Fruit fly (Drosophila melanogaster) whole organism, embryonic: ENCODE results near the gene CG15927.

Experiments
- Bgb ChIP-seq: fragments of 200-800 bp; sonication (Bioruptor generic); IDR thresholded peaks from 2 replicates; pipeline ENCODE4 v1.3.6; 2022; ENCODE audit warnings: missing biosample characterization, missing genetic modification characterization; ENCODE audit not compliant: partially characterized antibody
- CG1024 ChIP-seq: fragments of 200-800 bp; sonication (Bioruptor generic); IDR thresholded peaks from 2 replicates; pipeline ENCODE4 v1.3.6; 2022; ENCODE audit warnings: missing biosample characterization, missing genetic modification characterization
- CG11723 ChIP-seq: fragments of 200-800 bp; sonication (Bioruptor generic); optimal IDR thresholded peaks from 2 replicates; lab custom pipeline; 2017; ENCODE audit warnings: missing biosample characterization, mild to moderate bottlenecking, missing genetic modification characterization
- CG14710 ChIP-seq: fragments of 200-800 bp; sonication (Bioruptor generic); optimal IDR thresholded peaks from 3 replicates; lab custom pipeline; 2019; ENCODE audit warnings: missing biosample characterization, mild to moderate bottlenecking, missing genetic modification characterization, moderate library complexity
- CG16863 ChIP-seq: fragments of 200-800 bp; sonication (Bioruptor generic); optimal IDR thresholded peaks from 3 replicates; lab custom pipeline; 2016; ENCODE audit warnings: missing biosample characterization, missing genetic modification characterization
- CG17359 ChIP-seq: fragments of 200-800 bp; sonication (Bioruptor generic); optimal IDR thresholded peaks from 3 replicates; lab custom pipeline; 2018; ENCODE audit warnings: missing biosample characterization, mild to moderate bottlenecking, missing genetic modification characterization, moderate library complexity
- CG17802 ChIP-seq: fragments of 200-800 bp; sonication (Bioruptor generic); optimal IDR thresholded peaks from 2 replicates; lab custom pipeline; 2018; ENCODE audit warnings: missing biosample characterization, mild to moderate bottlenecking, missing genetic modification characterization, moderate library complexity
- CG30020 ChIP-seq: fragments of 200-800 bp; optimal IDR thresholded peaks from 2 replicates; lab custom pipeline; 2019; ENCODE audit warnings: missing biosample characterization, mild to moderate bottlenecking, missing genetic modification characterization, moderate library complexity
- CG30431 ChIP-seq: fragments of 200-800 bp; sonication (Bioruptor generic); optimal IDR thresholded peaks from 2 replicates; lab custom pipeline; 2017; ENCODE audit warnings: missing biosample characterization, missing genetic modification characterization
- CG3163 ChIP-seq: fragments of 200-800 bp; sonication (Bioruptor generic); optimal IDR thresholded peaks from 3 replicates; lab custom pipeline; 2016; ENCODE audit warnings: missing biosample characterization, missing genetic modification characterization
- CG33557 ChIP-seq: fragments of 200-800 bp; sonication (Bioruptor generic); optimal IDR thresholded peaks from 2 replicates; lab custom pipeline; 2019; ENCODE audit warnings: missing biosample characterization, mild to moderate bottlenecking, missing genetic modification characterization, moderate library complexity
- CG34422 ChIP-seq: fragments of 200-800 bp; sonication (Bioruptor generic); IDR thresholded peaks from 3 replicates; pipeline ENCODE4 v1.3.6; 2022; ENCODE audit warnings: missing biosample characterization, missing genetic modification characterization
- CG6765 ChIP-seq: fragments of 200-800 bp; sonication (Bioruptor generic); optimal IDR thresholded peaks from 3 replicates; lab custom pipeline; 2017; ENCODE audit warnings: missing biosample characterization, mild to moderate bottlenecking, missing genetic modification characterization
- CG6813 ChIP-seq: fragments of 200-800 bp; sonication (Bioruptor generic); optimal IDR thresholded peaks from 2 replicates; lab custom pipeline; 2017; ENCODE audit warnings: missing biosample characterization, missing genetic modification characterization, mild to moderate bottlenecking, moderate library complexity, missing genetic modification reagents
- CG7271 ChIP-seq: fragments of 200-800 bp; sonication (Bioruptor generic); optimal IDR thresholded peaks from 2 replicates; lab custom pipeline; 2018; ENCODE audit warnings: missing biosample characterization, mild to moderate bottlenecking, missing genetic modification characterization, moderate library complexity
- CG9817 ChIP-seq: fragments of 200-800 bp; sonication (Bioruptor generic); optimal IDR thresholded peaks from 2 replicates; lab custom pipeline; 2018; ENCODE audit warnings: missing biosample characterization, mild to moderate bottlenecking, missing genetic modification characterization, moderate library complexity
- CG9932 ChIP-seq: fragments of 200-800 bp; sonication (Bioruptor generic); IDR thresholded peaks from 2 replicates; pipeline ENCODE4 v1.3.6; 2022; ENCODE audit warnings: missing biosample characterization, missing genetic modification characterization
- Camta ChIP-seq: fragments of 200-800 bp; sonication (Bioruptor generic); optimal IDR thresholded peaks from 2 replicates; lab custom pipeline; 2016; ENCODE audit warnings: missing biosample characterization, missing genetic modification characterization
- Dip2 ChIP-seq: fragments of 200-800 bp; sonication (Bioruptor generic); IDR thresholded peaks from 2 replicates; pipeline ENCODE4 v1.3.6; 2022; ENCODE audit warnings: missing biosample characterization, missing genetic modification characterization
- Ets65A ChIP-seq: fragments of 200-800 bp; sonication (Bioruptor generic); peaks from one replicate; lab custom pipeline; 2016; ENCODE audit warnings: missing biosample characterization, missing genetic modification characterization
- Fer1 ChIP-seq: fragments of 200-800 bp; sonication (Bioruptor generic); optimal IDR thresholded peaks from 2 replicates; lab custom pipeline; 2017; ENCODE audit warnings: missing biosample characterization, mild to moderate bottlenecking, missing genetic modification characterization
- Fer3 ChIP-seq: fragments of 200-800 bp; sonication (Bioruptor generic); optimal IDR thresholded peaks from 2 replicates; lab custom pipeline; 2018; ENCODE audit warnings: missing biosample characterization, mild to moderate bottlenecking, missing genetic modification characterization, moderate library complexity
- Hand ChIP-seq: fragments of 200-800 bp; sonication (Bioruptor generic); optimal IDR thresholded peaks from 2 replicates; lab custom pipeline; 2017; ENCODE audit warnings: mild to moderate bottlenecking, missing biosample characterization, missing genetic modification reagents, missing genetic modification characterization
- Hmr ChIP-seq: fragments of 200-800 bp; sonication (Bioruptor generic); optimal IDR thresholded peaks from 3 replicates; lab custom pipeline; 2017; ENCODE audit warnings: mild to moderate bottlenecking, missing biosample characterization, missing genetic modification reagents, missing genetic modification characterization
- Hr51 ChIP-seq, 2 experiments: fragments of 200-800 bp; sonication (Bioruptor generic); optimal IDR thresholded peaks; 2 replicates in 1 of 2; 3 replicates in 1 of 2; lab custom pipeline; 2016 to 2018; ENCODE audit warnings: missing biosample characterization in 2 of 2, missing genetic modification characterization in 2 of 2, mild to moderate bottlenecking in 1 of 2, moderate library complexity in 1 of 2
- Poxn ChIP-seq: fragments of 200-800 bp; sonication (Bioruptor generic); IDR thresholded peaks from 2 replicates; pipeline ENCODE4 v1.3.6; 2022; ENCODE audit warnings: missing biosample characterization, missing genetic modification characterization
- Scr ChIP-seq: fragments of 200-800 bp; sonication (Bioruptor generic); IDR thresholded peaks from 2 replicates; pipeline ENCODE4 v1.3.6; 2022; ENCODE audit warnings: missing biosample characterization, missing genetic modification characterization; ENCODE audit not compliant: partially characterized antibody
- Sox100B ChIP-seq: fragments of 200-800 bp; sonication (Bioruptor generic); optimal IDR thresholded peaks from 3 replicates; lab custom pipeline; 2018; ENCODE audit warnings: missing biosample characterization, mild to moderate bottlenecking, missing genetic modification characterization
- Stat92E ChIP-seq, 3 experiments: fragments of >200 bp in 2 of 3; fragments of 200-800 bp in 1 of 3; sonication (Bioruptor generic) in 1 of 3; optimal IDR thresholded peaks; 2 replicates each; lab custom pipeline; 2017 to 2019; ENCODE audit warnings: missing biosample characterization in 3 of 3, missing genetic modification characterization in 3 of 3, mild to moderate bottlenecking in 1 of 3, moderate library complexity in 1 of 3
- TFAM ChIP-seq: fragments of 200-800 bp; sonication (Bioruptor generic); optimal IDR thresholded peaks from 2 replicates; lab custom pipeline; 2017; ENCODE audit warnings: missing biosample characterization, missing genetic modification characterization, inconsistent platforms
- cas ChIP-seq: fragments of 200-800 bp; sonication (Bioruptor generic); IDR thresholded peaks from 2 replicates; pipeline ENCODE4 v1.3.6; 2022; ENCODE audit warnings: missing biosample characterization, missing genetic modification characterization
- cg ChIP-seq: fragments of 200-800 bp; sonication (Bioruptor generic); optimal IDR thresholded peaks from 3 replicates; lab custom pipeline; 2019; ENCODE audit warnings: missing biosample characterization, mild to moderate bottlenecking, missing genetic modification characterization, moderate library complexity
- chn ChIP-seq: fragments of 200-800 bp; sonication (Bioruptor generic); optimal IDR thresholded peaks from 2 replicates; lab custom pipeline; 2016; ENCODE audit warnings: missing biosample characterization, missing genetic modification characterization
- croc ChIP-seq: fragments of 200-800 bp; sonication (Bioruptor generic); conservative IDR thresholded peaks from 3 replicates; pipeline ENCODE4 v1.3.6; 2022; ENCODE audit warnings: missing biosample characterization, missing genetic modification characterization
- dimm ChIP-seq: fragments of 200-800 bp; sonication (Bioruptor generic); IDR thresholded peaks from 2 replicates; pipeline ENCODE4 v1.3.6; 2022; ENCODE audit warnings: missing biosample characterization, missing genetic modification characterization
- dpn ChIP-seq, 2 experiments: fragments of 200-800 bp; sonication (Bioruptor generic); optimal IDR thresholded peaks; 3 replicates each; lab custom pipeline; 2016; ENCODE audit warnings: missing biosample characterization in 2 of 2, missing genetic modification characterization in 2 of 2
- eyg ChIP-seq: fragments of 200-800 bp; sonication (Bioruptor generic); optimal IDR thresholded peaks from 3 replicates; lab custom pipeline; 2016; ENCODE audit warnings: missing biosample characterization, missing genetic modification characterization
- gro ChIP-seq: fragments of 200-800 bp; sonication (Bioruptor generic); optimal IDR thresholded peaks from 2 replicates; lab custom pipeline; 2016; ENCODE audit warnings: missing biosample characterization, missing genetic modification characterization
- gsb-n ChIP-seq: fragments of 200-800 bp; sonication (Bioruptor generic); optimal IDR thresholded peaks from 3 replicates; lab custom pipeline; 2018; ENCODE audit warnings: missing biosample characterization, mild to moderate bottlenecking, missing genetic modification characterization
- hkb ChIP-seq, 2 experiments: fragments of 200-800 bp in 1 of 2; fragments of >200 bp in 1 of 2; sonication (Bioruptor generic) in 1 of 2; IDR thresholded peaks in 1 of 2; optimal IDR thresholded peaks in 1 of 2; 2 replicates each; pipeline versions ENCODE4 v1.3.6 to Lab custom; 2017 to 2022; ENCODE audit warnings: missing biosample characterization in 1 of 2, missing genetic modification characterization in 1 of 2
- jumu ChIP-seq: fragments of 200-800 bp; sonication (Bioruptor generic); optimal IDR thresholded peaks from 3 replicates; lab custom pipeline; 2016; ENCODE audit warnings: missing biosample characterization, missing genetic modification characterization
- knrl ChIP-seq: fragments of 200-800 bp; sonication (Bioruptor generic); IDR thresholded peaks from 3 replicates; pipeline ENCODE4 v1.3.6; 2022; ENCODE audit warnings: missing biosample characterization, missing genetic modification characterization; ENCODE audit not compliant: partially characterized antibody
- lilli ChIP-seq: fragments of 200-800 bp; sonication (Bioruptor generic); optimal IDR thresholded peaks from 3 replicates; lab custom pipeline; 2016; ENCODE audit warnings: missing biosample characterization, missing genetic modification characterization
- phol ChIP-seq: fragments of 200-800 bp; sonication (Bioruptor generic); optimal IDR thresholded peaks from 3 replicates; lab custom pipeline; 2018; ENCODE audit warnings: missing biosample characterization, mild to moderate bottlenecking, missing genetic modification characterization, moderate library complexity
- sd ChIP-seq: fragments of 200-800 bp; sonication (Bioruptor generic); optimal IDR thresholded peaks from 3 replicates; lab custom pipeline; 2018; ENCODE audit warnings: missing biosample characterization, mild to moderate bottlenecking, missing genetic modification characterization, moderate library complexity
- sima ChIP-seq: fragments of 200-800 bp; sonication (Bioruptor generic); optimal IDR thresholded peaks from 2 replicates; lab custom pipeline; 2016; ENCODE audit warnings: missing biosample characterization, missing genetic modification characterization
- slp2 ChIP-seq: fragments of 200-800 bp; sonication (Bioruptor generic); optimal IDR thresholded peaks from 2 replicates; lab custom pipeline; 2016; ENCODE audit warnings: missing biosample characterization, missing genetic modification characterization
- ssp ChIP-seq: fragments of 200-800 bp; sonication (Bioruptor generic); IDR thresholded peaks from 2 replicates; pipeline ENCODE4 v1.3.6; 2022; ENCODE audit warnings: missing biosample characterization, missing genetic modification characterization
- ttk ChIP-seq: fragments of 200-800 bp; sonication (Bioruptor generic); IDR thresholded peaks from 2 replicates; pipeline ENCODE4 v2.1.2; 2022; ENCODE audit warnings: missing biosample characterization, missing genetic modification characterization
- unpg ChIP-seq: fragments of 200-800 bp; sonication (Bioruptor generic); optimal IDR thresholded peaks from 3 replicates; lab custom pipeline; 2018; ENCODE audit warnings: missing biosample characterization, mild to moderate bottlenecking, missing genetic modification characterization, moderate library complexity

Gene CG15927

DNA sequence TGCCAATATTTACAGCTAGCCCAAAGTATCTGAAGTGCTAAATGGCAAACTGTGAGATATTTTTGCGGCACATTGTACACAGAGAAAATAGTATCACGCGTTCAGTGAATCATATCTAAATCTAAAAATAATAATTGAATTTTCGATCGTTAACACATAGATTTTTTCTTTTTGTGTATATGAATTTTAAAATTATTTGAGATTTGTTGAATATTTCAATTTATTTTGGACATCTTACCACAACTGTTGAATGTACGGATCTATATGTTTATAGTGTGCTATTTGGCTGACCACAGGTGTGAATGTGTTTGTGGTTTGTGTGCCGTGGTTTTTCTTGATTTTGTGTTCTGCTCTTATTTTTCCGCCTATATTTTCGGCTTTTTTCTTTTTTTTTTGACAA is 15.2 kb downstream of the CG15927 start (continued):
- TF ChIP-seq Fer1 (peak; percentile 47), ttk (GFP tag; lab: Robert Waterston, UW) (0 out of 2 replicates have a peak, but pooled peaks have one; percentile 22), gsb-n (no peak), Hmr (GFP tag; lab: Kevin White, UChicago) (peak; percentile 78), Dip2 (no peak), CG33557 (GFP tag; lab: Kevin White, UChicago) (no peak), ssp (GFP tag; lab: Robert Waterston, UW) (peak; percentile 17; the same call in 1 of the 2 replicates), Hr51 (GFP tag; optimal IDR thresholded peaks at IDR 0.05; lab: Kevin White, UChicago) (peak; percentile 40 to 73), Poxn (no peak), cas (GFP tag; lab: Robert Waterston, UW) (no peak), CG30020 (tag; lab: Kevin White, UChicago) (no peak), phol (tag; lab: Kevin White, UChicago) (peak; percentile 61), eyg (GFP tag; lab: Kevin White, UChicago) (peak; percentile 33), CG6813 (no peak), knrl (GFP tag; lab: Robert Waterston, UW) (no peak), CG14710 (tag; lab: Kevin White, UChicago) (peak; percentile 16), Sox100B (GFP tag; lab: Kevin White, UChicago) (peak; percentile 38), CG17359 (tag; lab: Kevin White, UChicago) (peak; percentile 61), CG16863 (GFP tag; lab: Kevin White, UChicago) (no peak), CG9817 (tag; lab: Kevin White, UChicago) (peak; percentile 60), slp2 (GFP tag; lab: Kevin White, UChicago) (peak; percentile 23), chn (GFP tag; lab: Kevin White, UChicago) (no peak), Stat92E (GFP tag; optimal IDR thresholded peaks at IDR 0.05; lab: Kevin White, UChicago) (no peak), CG9932 (peak; percentile 75), Ets65A (GFP tag; lab: Kevin White, UChicago) (peak; percentile 80), cg (GFP tag; lab: Kevin White, UChicago) (no peak), TFAM (GFP tag; lab: Kevin White, UChicago) (no peak), Hand (GFP tag; lab: Kevin White, UChicago) (no peak), sima (GFP tag; lab: Kevin White, UChicago) (no peak), CG7271 (tag; lab: Kevin White, UChicago) (no peak), Scr (GFP tag; lab: Robert Waterston, UW) (no peak), CG1024 (GFP tag; lab: Robert Waterston, UW) (no peak), gro (GFP tag; lab: Kevin White, UChicago) (peak; percentile 16), CG11723 (GFP tag; lab: Kevin White, UChicago) (no peak), jumu (peak; percentile 54), dimm (GFP tag; lab: Robert Waterston, UW) (no peak), unpg (GFP tag; lab: Kevin White, UChicago) (peak; percentile 51), Bgb (GFP tag; lab: Robert Waterston, UW) (no peak), hkb (optimal IDR thresholded peaks at IDR 0.05; lab: Kevin White, UChicago) (no peak), hkb (GFP tag; IDR thresholded peaks at IDR 0.05; lab: Robert Waterston, UW) (peak; percentile 10; the same call in 1 of the 2 replicates), sd (no peak), Fer3 (peak; percentile 63), lilli (GFP tag; lab: Kevin White, UChicago) (peak; percentile 67), dpn (GFP tag; optimal IDR thresholded peaks at IDR 0.05; lab: Kevin White, UChicago) (peak; percentile 64 to 65), CG17802 (tag; lab: Kevin White, UChicago) (no peak), CG30431 (GFP tag; lab: Kevin White, UChicago) (no peak), croc (GFP tag; lab: Robert Waterston, UW) (no peak), Camta (GFP tag; lab: Kevin White, UChicago) (peak; percentile 11), CG34422 (no peak), CG6765 (GFP tag; lab: Kevin White, UChicago) (peak; percentile 77), CG3163 (no peak)
